Worm (Caenorhabditis elegans) whole organism, L4/young adult: ENCODE measurements around the gene arx-2.

Experiments
- W03F9.2 ChIP-seq: fragments of 150-350 bp; optimal IDR thresholded peaks from 2 replicates; lab custom pipeline; 2014; ENCODE audit warnings: missing biosample characterization, missing genetic modification characterization
- him-1 ChIP-seq: sonication (generic microtip); optimal IDR thresholded peaks from 2 replicates; lab custom pipeline; 2016; ENCODE audit warnings: missing genotype, missing genetic modification reagents, missing genetic modification characterization, missing compliant biosample characterization

- no peak for TF ChIP-seq W03F9.2 (tag; lab: Kevin White, UChicago)
- TF ChIP-seq him-1 (tag; lab: Kevin White, UChicago), result no peak
Observed at ce11 chrV:10291848-10292247, 46.3 kb downstream of the arx-2 start.
